Worm (Caenorhabditis elegans) whole organism, early embryonic: Measurements from ENCODE around the gene acr-7.

Experiments
- B0310.2 ChIP-seq: sonication (generic microtip); optimal IDR thresholded peaks from 2 replicates; lab custom pipeline; 2016; ENCODE audit warnings: mild to moderate bottlenecking, missing genetic modification characterization, missing compliant biosample characterization
- F13C5.2 ChIP-seq: sonication (generic microtip); optimal IDR thresholded peaks from 2 replicates; lab custom pipeline; 2017; ENCODE audit warnings: mild to moderate bottlenecking, missing genetic modification characterization, inconsistent platforms, missing compliant biosample characterization
- aly-1 ChIP-seq: sonication (generic microtip); optimal IDR thresholded peaks from 2 replicates; lab custom pipeline; 2016; ENCODE audit warnings: missing genetic modification characterization, missing compliant biosample characterization
- ama-1 ChIP-seq: fragments of 150-350 bp; optimal IDR thresholded peaks from 2 replicates; lab custom pipeline; 2014
- ceh-13 ChIP-seq: fragments of 200-800 bp; sonication (Bioruptor generic); optimal IDR thresholded peaks from 2 replicates; lab custom pipeline; 2018; ENCODE audit warnings: mild to moderate bottlenecking, missing genetic modification characterization, missing compliant biosample characterization
- ceh-36 ChIP-seq: sonication (generic microtip); optimal IDR thresholded peaks from 2 replicates; lab custom pipeline; 2016; ENCODE audit warnings: missing genetic modification characterization, inconsistent platforms, missing compliant biosample characterization
- ets-7 ChIP-seq: sonication (generic microtip); optimal IDR thresholded peaks from 2 replicates; lab custom pipeline; 2016; ENCODE audit warnings: missing genotype, missing genetic modification characterization, missing compliant biosample characterization
- flt-1 ChIP-seq: fragments of 200-800 bp; sonication (Bioruptor generic); IDR thresholded peaks from 2 replicates; pipeline ENCODE4 v1.3.6; 2022; ENCODE audit warnings: missing genetic modification characterization, missing compliant biosample characterization
- hmbx-1 ChIP-seq: sonication (generic microtip); optimal IDR thresholded peaks from 2 replicates; lab custom pipeline; 2016; ENCODE audit warnings: mild to moderate bottlenecking, missing genetic modification characterization, missing compliant biosample characterization
- hmg-4 ChIP-seq: fragments of 200-800 bp; sonication (Bioruptor generic); optimal IDR thresholded peaks from 2 replicates; lab custom pipeline; 2018; ENCODE audit warnings: mild to moderate bottlenecking, missing genetic modification characterization, missing compliant biosample characterization
- hnd-1 ChIP-seq: sonication (generic microtip); optimal IDR thresholded peaks from 2 replicates; lab custom pipeline; 2016; ENCODE audit warnings: missing genetic modification characterization, missing compliant biosample characterization
- pes-1 ChIP-seq: fragments of 200-800 bp; sonication (Bioruptor generic); IDR thresholded peaks from 2 replicates; pipeline ENCODE4 v1.3.6; 2022; ENCODE audit warnings: missing genetic modification reagents, missing genetic modification characterization, missing compliant biosample characterization
- scrt-1 ChIP-seq: fragments of 200-800 bp; sonication (Bioruptor generic); IDR thresholded peaks from 2 replicates; pipeline ENCODE4 v1.3.6; 2022; ENCODE audit warnings: missing genetic modification characterization, missing compliant biosample characterization
- sea-1 ChIP-seq: fragments of 200-800 bp; sonication (Bioruptor generic); conservative IDR thresholded peaks from 2 replicates; pipeline ENCODE4 v1.3.6; 2022; ENCODE audit warnings: missing genetic modification characterization, missing compliant biosample characterization
- tbx-11 ChIP-seq: fragments of 200-800 bp; sonication (Bioruptor generic); IDR thresholded peaks from 2 replicates; pipeline ENCODE4 v1.3.6; 2022; ENCODE audit warnings: missing genetic modification characterization, missing compliant biosample characterization
- tbx-37 ChIP-seq: fragments of 200-800 bp; sonication (Bioruptor generic); conservative IDR thresholded peaks from 2 replicates; pipeline ENCODE4 v1.3.6; 2022; ENCODE audit warnings: missing genetic modification reagents, missing genetic modification characterization, missing compliant biosample characterization
- tra-4 ChIP-seq: sonication (generic microtip); optimal IDR thresholded peaks from 2 replicates; lab custom pipeline; 2017; ENCODE audit warnings: missing genetic modification characterization, missing compliant biosample characterization

The acr-7 gene

ce11 chrII:7835314-7835713 lies 14.3 kb downstream of the acr-7 start, which contains the start of gene cex-2:
cex-2 (minus strand) TSS chrII:7835414.
- TF ChIP-seq B0310.2 (tag; lab: Kevin White, UChicago), result no peak
- TF ChIP-seq hmbx-1, result no peak
- TF ChIP-seq flt-1 (GFP tag; lab: Robert Waterston, UW), result no peak
- TF ChIP-seq scrt-1, result no peak
- TF ChIP-seq ceh-13, result no peak

DNA sequence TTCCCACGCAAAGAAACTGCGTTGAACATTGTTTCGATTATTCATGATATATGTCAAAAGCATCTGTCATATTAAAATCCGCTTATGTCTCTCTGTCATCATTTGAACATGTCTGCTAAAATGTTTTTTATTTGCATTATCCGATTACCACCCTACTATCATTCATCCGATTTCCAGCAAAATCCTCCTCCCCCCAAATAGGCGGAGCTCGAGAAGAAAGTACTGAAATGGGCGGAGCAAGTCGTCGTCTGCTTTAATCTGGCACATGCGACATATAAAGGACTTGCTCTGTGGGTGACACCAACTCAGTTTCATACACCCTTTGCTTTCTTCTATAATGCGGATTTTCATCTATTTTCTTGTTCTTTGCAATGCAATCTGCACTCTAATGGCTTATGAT lies 17.5 kb downstream of the acr-7 start, which contains the start of gene T09A5.14:
Gene T09A5.14 (plus strand): TSS at position 301 of the 400 bp plus-strand sequence.
- TF ChIP-seq hnd-1, result no peak
- TF ChIP-seq sea-1, result no peak
- TF ChIP-seq ets-7 (tag; lab: Kevin White, UChicago), result no peak
- no peak for TF ChIP-seq tbx-11
- TF ChIP-seq scrt-1, result no peak
- TF ChIP-seq tbx-37, result no peak
- no peak for TF ChIP-seq ceh-36 (tag; lab: Kevin White, UChicago)
- TF ChIP-seq ceh-13, result no peak
- no peak for TF ChIP-seq F13C5.2 (tag; lab: Kevin White, UChicago)
- TF ChIP-seq flt-1 (GFP tag; lab: Robert Waterston, UW), result no peak
- no peak for TF ChIP-seq tra-4 (tag; lab: Kevin White, UChicago)
- TF ChIP-seq B0310.2 (tag; lab: Kevin White, UChicago), result no peak
- TF ChIP-seq aly-1 (tag; lab: Kevin White, UChicago), result no peak

ce11 chrII:7829616-7830015 lies 20.0 kb downstream of the acr-7 start:
- TF ChIP-seq tbx-37, result no peak
- TF ChIP-seq ceh-13, result no peak
- no peak for TF ChIP-seq ama-1
- TF ChIP-seq tbx-11, result no peak
- TF ChIP-seq F13C5.2 (tag; lab: Kevin White, UChicago), result no peak
- no peak for TF ChIP-seq hnd-1
- TF ChIP-seq aly-1 (tag; lab: Kevin White, UChicago), result no peak
- TF ChIP-seq hmg-4 (GFP tag; lab: Kevin White, UChicago), result no peak
- no peak for TF ChIP-seq pes-1 (GFP tag; lab: Robert Waterston, UW)
- TF ChIP-seq ceh-36 (tag; lab: Kevin White, UChicago), result no peak

DNA sequence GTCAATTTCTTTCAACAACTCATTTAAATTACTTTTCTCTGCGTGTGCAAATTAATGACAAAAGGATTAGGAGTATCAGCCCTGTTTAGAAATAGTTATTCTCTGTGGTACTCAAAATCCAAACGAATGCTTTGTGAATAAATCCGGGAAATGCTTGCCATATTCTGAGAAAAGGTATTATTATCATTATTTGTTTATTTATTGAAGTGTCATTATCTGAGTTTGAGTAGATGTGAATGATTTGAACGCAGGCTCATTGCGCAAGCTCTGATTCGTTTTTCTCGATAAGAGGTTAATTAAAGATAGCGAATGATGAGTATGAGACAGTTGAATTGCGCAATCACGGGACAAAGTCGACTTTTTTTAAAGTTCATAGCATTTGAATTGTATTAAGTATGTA lies 21.7 kb downstream of the acr-7 start:
- TF ChIP-seq aly-1 (tag; lab: Kevin White, UChicago), result no peak
- TF ChIP-seq hmbx-1, result no peak
- no peak for TF ChIP-seq tbx-37
- no peak for TF ChIP-seq ceh-36 (tag; lab: Kevin White, UChicago)
- no peak for TF ChIP-seq hmg-4 (GFP tag; lab: Kevin White, UChicago)
- no peak for TF ChIP-seq hnd-1
- no peak for TF ChIP-seq ceh-13
- TF ChIP-seq tbx-11, result no peak
- no peak for TF ChIP-seq tra-4 (tag; lab: Kevin White, UChicago)
- no peak for TF ChIP-seq ets-7 (tag; lab: Kevin White, UChicago)
- TF ChIP-seq B0310.2 (tag; lab: Kevin White, UChicago), result no peak
- TF ChIP-seq scrt-1, result no peak
- TF ChIP-seq ama-1, result no peak
- TF ChIP-seq F13C5.2 (tag; lab: Kevin White, UChicago), result no peak

DNA sequence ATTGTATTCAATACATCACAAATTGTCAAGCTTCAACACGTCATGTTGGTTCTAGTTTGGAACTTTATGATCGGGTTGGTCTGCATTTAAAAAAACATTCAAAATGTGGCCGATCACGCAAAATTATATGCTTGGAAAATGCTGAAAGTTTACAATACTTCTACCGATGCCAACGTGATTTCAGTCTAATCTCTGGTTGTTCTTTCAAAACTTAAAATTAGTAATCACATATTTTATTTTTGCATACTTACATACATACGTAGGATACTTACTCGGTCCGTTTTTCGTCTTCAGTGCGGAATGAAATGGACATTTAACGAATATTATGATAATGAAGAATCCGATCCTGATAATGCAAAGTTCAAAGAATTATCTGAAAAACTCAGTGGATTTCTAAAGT lies 24.5 kb downstream of the acr-7 start, which contains the start of gene srw-62:
Gene srw-62 (plus strand): TSS at position 301 of the 400 bp plus-strand sequence.
- no peak for TF ChIP-seq ceh-13
- no peak for TF ChIP-seq ceh-36 (tag; lab: Kevin White, UChicago)
- TF ChIP-seq hmg-4 (GFP tag; lab: Kevin White, UChicago), result no peak
- no peak for TF ChIP-seq tbx-11
- no peak for TF ChIP-seq ama-1
- TF ChIP-seq ets-7 (tag; lab: Kevin White, UChicago), result no peak

DNA sequence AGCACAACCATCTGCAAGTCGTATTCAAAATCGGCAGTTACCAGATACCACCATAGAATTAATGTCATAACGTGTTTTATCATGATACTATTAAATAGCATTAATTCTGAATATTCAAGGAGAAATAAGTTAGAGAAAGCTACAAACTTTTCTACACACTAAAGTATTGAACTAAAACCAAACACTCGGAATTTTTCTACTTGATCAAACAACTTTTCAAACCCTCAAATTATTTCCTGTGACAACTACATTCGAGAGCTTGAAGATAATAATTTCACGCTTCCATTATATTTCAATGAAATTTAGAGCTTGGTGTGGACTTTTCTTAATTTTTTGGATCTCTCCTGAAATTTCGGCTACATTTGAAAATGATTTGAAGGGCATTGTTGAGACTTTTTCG lies 27.1 kb downstream of the acr-7 start, which contains the start of gene irld-47:
Gene irld-47 (minus strand): TSS at position 101 of the 400 bp plus-strand sequence.
- no peak for TF ChIP-seq hnd-1
- no peak for TF ChIP-seq ceh-13
- no peak for TF ChIP-seq tbx-11
- TF ChIP-seq pes-1 (GFP tag; lab: Robert Waterston, UW), result no peak
- no peak for TF ChIP-seq tra-4 (tag; lab: Kevin White, UChicago)
- TF ChIP-seq ama-1, result no peak
- no peak for TF ChIP-seq hmbx-1
- no peak for TF ChIP-seq aly-1 (tag; lab: Kevin White, UChicago)
- no peak for TF ChIP-seq sea-1
- TF ChIP-seq B0310.2 (tag; lab: Kevin White, UChicago), result no peak
- no peak for TF ChIP-seq hmg-4 (GFP tag; lab: Kevin White, UChicago)
- TF ChIP-seq tbx-37, result no peak
- TF ChIP-seq ets-7 (tag; lab: Kevin White, UChicago), result no peak
- TF ChIP-seq ceh-36 (tag; lab: Kevin White, UChicago), result no peak
- no peak for TF ChIP-seq flt-1 (GFP tag; lab: Robert Waterston, UW)
- TF ChIP-seq F13C5.2 (tag; lab: Kevin White, UChicago), result no peak

DNA sequence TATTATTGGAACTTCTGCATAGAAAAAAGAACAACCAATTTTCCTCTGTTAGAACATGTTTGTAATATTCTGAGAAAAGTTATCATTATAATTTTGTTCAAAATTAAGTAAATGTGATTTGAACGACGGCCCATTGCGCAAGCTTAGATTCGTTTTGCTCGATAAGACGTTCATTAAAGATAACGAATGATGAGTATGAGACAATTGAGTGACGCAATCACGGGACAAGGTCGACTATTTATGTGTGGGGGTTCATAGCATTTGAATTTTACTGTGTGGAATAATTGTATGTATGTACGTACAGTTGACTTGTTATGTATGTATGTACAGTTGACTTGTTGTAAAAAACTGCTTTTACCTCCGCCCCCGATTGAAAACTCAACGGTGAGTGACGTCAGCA lies 30.2 kb downstream of the acr-7 start:
- TF ChIP-seq ets-7 (tag; lab: Kevin White, UChicago), result no peak
- TF ChIP-seq aly-1 (tag; lab: Kevin White, UChicago), result no peak
- no peak for TF ChIP-seq hmbx-1
- no peak for TF ChIP-seq hnd-1
- no peak for TF ChIP-seq ceh-36 (tag; lab: Kevin White, UChicago)
- no peak for TF ChIP-seq pes-1 (GFP tag; lab: Robert Waterston, UW)
- no peak for TF ChIP-seq tbx-37
- no peak for TF ChIP-seq ama-1
- TF ChIP-seq flt-1 (GFP tag; lab: Robert Waterston, UW), result no peak
- no peak for TF ChIP-seq hmg-4 (GFP tag; lab: Kevin White, UChicago)
- TF ChIP-seq ceh-13, result no peak
- TF ChIP-seq B0310.2 (tag; lab: Kevin White, UChicago), result no peak
- no peak for TF ChIP-seq tra-4 (tag; lab: Kevin White, UChicago)
- TF ChIP-seq tbx-11, result no peak
- no peak for TF ChIP-seq scrt-1
- TF ChIP-seq F13C5.2 (tag; lab: Kevin White, UChicago), result no peak
- TF ChIP-seq sea-1, result no peak

ce11 chrII:7817580-7817979 lies 32.0 kb downstream of the acr-7 start:
- TF ChIP-seq hmg-4 (GFP tag; lab: Kevin White, UChicago) (no peak), hmbx-1 (no peak), pes-1 (GFP tag; lab: Robert Waterston, UW) (no peak), tbx-37 (no peak), tbx-11 (no peak), ama-1 (no peak), hnd-1 (no peak), ceh-36 (tag; lab: Kevin White, UChicago) (no peak), B0310.2 (tag; lab: Kevin White, UChicago) (no peak), ceh-13 (no peak), flt-1 (GFP tag; lab: Robert Waterston, UW) (no peak), tra-4 (tag; lab: Kevin White, UChicago) (no peak)
